Worm (Caenorhabditis elegans): ENCODE results near the gene msp-65.

msp-65 gene

DNA sequence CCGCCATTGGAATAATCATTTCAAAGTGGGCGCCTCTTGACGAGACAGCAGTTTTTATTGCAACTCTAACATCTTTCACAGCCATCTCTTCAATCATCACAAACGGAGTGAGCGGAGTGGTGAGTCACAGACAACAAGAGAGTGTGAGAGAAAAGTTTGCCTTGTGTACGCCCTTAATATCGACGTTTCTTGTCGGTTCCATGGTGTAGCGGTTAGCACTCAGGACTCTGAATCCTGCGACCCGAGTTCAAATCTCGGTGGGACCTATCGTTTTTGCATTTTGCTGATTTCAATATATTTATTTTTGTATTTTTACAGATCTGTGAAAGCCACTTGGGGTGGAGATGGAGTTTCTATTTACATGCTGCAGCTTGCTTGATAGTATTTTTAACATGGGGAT lies 18.2 kb downstream of the msp-65 start (continued):
- TF ChIP-seq nfya-2 (GFP tag; IDR thresholded peaks at IDR 0.05) (no peak), hrde-1 (tag; optimal IDR thresholded peaks at IDR 0.05; ENCODE audit: borderline replicate concordance) (no peak), bed-1 (GFP tag; IDR thresholded peaks at IDR 0.05) (no peak), Y79H2A.3 (GFP tag; conservative IDR thresholded peaks at IDR 0.05) (no peak), F57A8.1 (GFP tag; optimal IDR thresholded peaks at IDR 0.05) (no peak), lin-40 (tag; optimal IDR thresholded peaks at IDR 0.05) (peak; percentile 43), let-607 (tag; optimal IDR thresholded peaks at IDR 0.05) (peak in 1 of 2 experiments; percentile 45), chd-7 (tag; optimal IDR thresholded peaks at IDR 0.05) (no peak), attf-6 (GFP tag; IDR thresholded peaks at IDR 0.05) (peak; percentile 75), F55B11.4 (tag; optimal IDR thresholded peaks at IDR 0.05; ENCODE audit: borderline replicate concordance, insufficient read depth) (no peak), sdz-38 (tag; optimal IDR thresholded peaks at IDR 0.05) (no peak), lsy-27 (tag; optimal IDR thresholded peaks at IDR 0.05; ENCODE audit: borderline replicate concordance, insufficient read depth) (peak; percentile 36), lin-54 (GFP tag; optimal IDR thresholded peaks at IDR 0.05) (no peak), aptf-2 (GFP tag; conservative IDR thresholded peaks at IDR 0.05) (no peak), B0261.1 (tag; optimal IDR thresholded peaks at IDR 0.05) (peak; percentile 77), nfyb-1 (GFP tag; IDR thresholded peaks at IDR 0.05) (peak; percentile 77), repo-1 (tag; optimal IDR thresholded peaks at IDR 0.05) (peak; percentile 35), Y95B8A.8 (GFP tag; IDR thresholded peaks at IDR 0.05) (no peak), ccch-3 (GFP tag; optimal IDR thresholded peaks at IDR 0.05) (no peak), athp-1 (tag; optimal IDR thresholded peaks at IDR 0.05) (peak; percentile 31), tbp1 (GFP tag; optimal IDR thresholded peaks at IDR 0.05) (peak; percentile 96), him-1 (tag; optimal IDR thresholded peaks at IDR 0.05) (peak; percentile 53), die-1 (tag; optimal IDR thresholded peaks at IDR 0.05) (peak; percentile 60), nhr-80 (tag; optimal IDR thresholded peaks at IDR 0.05) (peak; percentile 24), xnd-1 (tag; optimal IDR thresholded peaks at IDR 0.05) (no peak), rec-8 (tag; optimal IDR thresholded peaks at IDR 0.05) (peak in 1 of 2 experiments; percentile 18), rcor-1 (GFP tag; IDR thresholded peaks at IDR 0.05) (peak; percentile 77), pbrm-1 (GFP tag; IDR thresholded peaks at IDR 0.05) (no peak), atf-7 (tag; optimal IDR thresholded peaks at IDR 0.05) (no peak), dpl-1 (GFP tag; optimal IDR thresholded peaks at IDR 0.05) (no peak), lin-26 (GFP tag; IDR thresholded peaks at IDR 0.05) (no peak; the same call in none of the 2 replicates), K11D2.4 (GFP tag; IDR thresholded peaks at IDR 0.05) (peak; percentile 69; the same call in 1 of the 2 replicates), snpc-1.1 (tag; optimal IDR thresholded peaks at IDR 0.05; ENCODE audit: insufficient read depth) (peak; percentile 42), ZK185.1 (tag; optimal IDR thresholded peaks at IDR 0.05; ENCODE audit: poor library complexity, severe bottlenecking) (peak; percentile 87), tlf-1 (GFP tag; optimal IDR thresholded peaks at IDR 0.05) (peak; percentile 1), cebp-1 (GFP tag; IDR thresholded peaks at IDR 0.05) (no peak), cebp-1 (tag; optimal IDR thresholded peaks at IDR 0.05) (no peak), C06A6.2 (GFP tag; conservative IDR thresholded peaks at IDR 0.05) (no peak)

DNA sequence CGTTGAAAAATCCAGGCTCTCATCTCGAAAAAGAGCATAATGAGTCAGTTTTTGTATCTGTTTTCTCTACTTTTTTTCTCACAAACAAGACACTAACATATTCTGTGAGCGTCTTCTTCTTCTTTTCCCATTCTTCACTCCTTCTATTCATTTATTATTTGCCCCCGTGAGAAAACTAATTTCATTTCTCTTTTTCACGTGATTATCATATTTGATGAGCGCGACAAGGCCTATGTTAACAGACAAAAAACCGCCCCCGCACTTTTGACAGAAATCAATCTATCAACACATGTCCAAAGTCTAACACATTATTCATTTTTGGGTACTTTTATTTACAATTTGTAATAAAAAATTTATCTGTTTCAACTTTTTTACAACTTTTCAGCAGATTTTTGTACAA lies 21.3 kb downstream of the msp-65 start:
- TF ChIP-seq dox-1 (GFP tag; IDR thresholded peaks at IDR 0.05) (no peak), unc-62 (GFP tag; optimal IDR thresholded peaks at IDR 0.05) (no peak), F37B4.10 (GFP tag; IDR thresholded peaks at IDR 0.05) (no peak), ceh-58 (GFP tag; IDR thresholded peaks at IDR 0.05) (no peak), cebp-1 (GFP tag; IDR thresholded peaks at IDR 0.05) (no peak), cebp-1 (tag; optimal IDR thresholded peaks at IDR 0.05) (no peak), pha-4 (tag; optimal IDR thresholded peaks at IDR 0.05) (no peak), hsf-1 (GFP tag; IDR thresholded peaks at IDR 0.05) (no peak), B0035.1 (tag; optimal IDR thresholded peaks at IDR 0.05) (no peak), ztf-25 (GFP tag; IDR thresholded peaks at IDR 0.05) (no peak), ceh-40 (GFP tag; IDR thresholded peaks at IDR 0.05) (no peak), athp-1 (tag; optimal IDR thresholded peaks at IDR 0.05) (no peak), rcor-1 (GFP tag; IDR thresholded peaks at IDR 0.05) (no peak), hmg-1.2 (GFP tag; IDR thresholded peaks at IDR 0.05) (no peak), tlf-1 (GFP tag; optimal IDR thresholded peaks at IDR 0.05) (no peak), lin-40 (tag; optimal IDR thresholded peaks at IDR 0.05) (no peak), efl-1 (GFP tag; optimal IDR thresholded peaks at IDR 0.05) (no peak)
